Fruit fly (Drosophila melanogaster) whole organism, wandering third instar larva: ENCODE measurements around the gene Osi7.

Source experiments
- Abd-B ChIP-seq: fragments of >200 bp; optimal IDR thresholded peaks from 2 replicates; lab custom pipeline; 2017; ENCODE audit warnings: missing biosample characterization, missing genetic modification characterization
- CG32264 ChIP-seq: fragments of 200-800 bp; sonication (Bioruptor generic); optimal IDR thresholded peaks from 2 replicates; lab custom pipeline; 2016; ENCODE audit warnings: missing biosample characterization, missing genetic modification characterization
- CG9705 ChIP-seq: fragments of 200-800 bp; sonication (Bioruptor generic); optimal IDR thresholded peaks from 2 replicates; lab custom pipeline; 2018; ENCODE audit warnings: missing biosample characterization, mild to moderate bottlenecking, missing genetic modification characterization
- CrebA ChIP-seq: fragments of 200-800 bp; sonication (Bioruptor generic); optimal IDR thresholded peaks from 2 replicates; lab custom pipeline; 2016; ENCODE audit warnings: missing biosample characterization, mild to moderate bottlenecking, missing genetic modification characterization, borderline replicate concordance
- Dfd ChIP-seq: fragments of >200 bp; optimal IDR thresholded peaks from 2 replicates; lab custom pipeline; 2017; ENCODE audit warnings: missing biosample characterization, missing genetic modification characterization
- GATAd ChIP-seq: sonication (Bioruptor generic); optimal IDR thresholded peaks from 2 replicates; lab custom pipeline; 2016; ENCODE audit warnings: missing biosample characterization, missing genetic modification characterization
- HLH106 ChIP-seq: fragments of 200-800 bp; optimal IDR thresholded peaks from 3 replicates; lab custom pipeline; 2019; ENCODE audit warnings: missing biosample characterization, mild to moderate bottlenecking, missing genetic modification characterization, moderate library complexity
- Hr78 ChIP-seq: fragments of >200 bp; optimal IDR thresholded peaks from 2 replicates; lab custom pipeline; 2017; ENCODE audit warnings: missing biosample characterization, missing genetic modification characterization
- Hr83 ChIP-seq: fragments of 200-300 bp; sonication (Bioruptor generic); optimal IDR thresholded peaks from 2 replicates; lab custom pipeline; 2016; ENCODE audit warnings: missing biosample characterization, mild to moderate bottlenecking, missing genetic modification characterization, moderate library complexity; ENCODE audit not compliant: poor library complexity, severe bottlenecking
- Jra ChIP-seq: sonication (Bioruptor generic); optimal IDR thresholded peaks from 2 replicates; lab custom pipeline; 2016; ENCODE audit warnings: missing biosample characterization, missing genetic modification characterization
- Mio ChIP-seq: sonication (Bioruptor generic); optimal IDR thresholded peaks from 2 replicates; lab custom pipeline; 2016; ENCODE audit warnings: missing biosample characterization, missing genetic modification characterization
- Myc ChIP-seq: fragments of >200 bp; optimal IDR thresholded peaks from 2 replicates; lab custom pipeline; 2017
- N ChIP-seq: fragments of >200 bp; optimal IDR thresholded peaks from 2 replicates; lab custom pipeline; 2018; ENCODE audit warnings: missing biosample characterization, missing external identifiers, missing genetic modification characterization
- OdsH ChIP-seq: fragments of 200-800 bp; sonication (Bioruptor generic); optimal IDR thresholded peaks from 2 replicates; lab custom pipeline; 2016; ENCODE audit warnings: missing biosample characterization, mild to moderate bottlenecking, missing genetic modification characterization
- Rel ChIP-seq, 2 experiments: fragments of 200-800 bp; sonication (Bioruptor generic) in 1 of 2; optimal IDR thresholded peaks; 2 replicates in 1 of 2; 3 replicates in 1 of 2; lab custom pipeline; 2016 to 2019; ENCODE audit warnings: mild to moderate bottlenecking in 2 of 2, missing biosample characterization in 2 of 2, missing genetic modification characterization in 2 of 2, moderate library complexity in 1 of 2
- Sp1 ChIP-seq: fragments of 200-800 bp; sonication (Bioruptor generic); optimal IDR thresholded peaks from 3 replicates; lab custom pipeline; 2019; ENCODE audit warnings: missing biosample characterization, mild to moderate bottlenecking, missing genetic modification characterization, moderate library complexity
- Vsx2 ChIP-seq: fragments of 200-300, 225-300 bp; sonication (Bioruptor generic); optimal IDR thresholded peaks from 2 replicates; lab custom pipeline; 2018; ENCODE audit warnings: missing biosample characterization, missing genetic modification characterization; ENCODE audit not compliant: partially characterized antibody
- br ChIP-seq: fragments of 200-800 bp; sonication (Bioruptor generic); optimal IDR thresholded peaks from 2 replicates; lab custom pipeline; 2016; ENCODE audit warnings: missing biosample characterization, missing genetic modification characterization
- dl ChIP-seq, 2 experiments: fragments of 175-275, 200-275 bp in 1 of 2; fragments of 200-275 bp in 1 of 2; sonication (Bioruptor generic); optimal IDR thresholded peaks; lab custom pipeline; 2018; ENCODE audit warnings: mild to moderate bottlenecking in 2 of 2, missing biosample characterization in 2 of 2, missing genetic modification characterization in 2 of 2, moderate library complexity in 2 of 2; ENCODE audit not compliant: partially characterized antibody in 2 of 2, insufficient read depth in 1 of 2
- dmrt93B ChIP-seq: fragments of 200-800 bp; sonication (Bioruptor generic); optimal IDR thresholded peaks from 2 replicates; lab custom pipeline; 2018; ENCODE audit warnings: missing biosample characterization, mild to moderate bottlenecking, missing genetic modification characterization
- dsf ChIP-seq: sonication (Bioruptor generic); optimal IDR thresholded peaks from 2 replicates; lab custom pipeline; 2016; ENCODE audit warnings: missing biosample characterization, missing genetic modification characterization, borderline replicate concordance
- ey ChIP-seq: fragments of 200-800 bp; sonication (Bioruptor generic); optimal IDR thresholded peaks from 2 replicates; lab custom pipeline; 2016; ENCODE audit warnings: missing biosample characterization, missing genetic modification characterization
- foxo ChIP-seq, 2 experiments: fragments of 200-800 bp; sonication (Bioruptor generic); optimal IDR thresholded peaks; 2 replicates in 1 of 2; 3 replicates in 1 of 2; lab custom pipeline; 2016 to 2017; ENCODE audit warnings: missing biosample characterization in 2 of 2, missing genetic modification characterization in 2 of 2
- fru ChIP-seq: fragments of 200-800 bp; sonication (Bioruptor generic); optimal IDR thresholded peaks from 3 replicates; lab custom pipeline; 2016; ENCODE audit warnings: missing biosample characterization, mild to moderate bottlenecking, missing genetic modification characterization
- h ChIP-seq: fragments of 200-800 bp; sonication (Bioruptor generic); optimal IDR thresholded peaks from 3 replicates; lab custom pipeline; 2016; ENCODE audit warnings: missing biosample characterization, mild to moderate bottlenecking, missing genetic modification characterization
- jim ChIP-seq: fragments of 175-275, 200-325 bp; sonication (Bioruptor generic); optimal IDR thresholded peaks from 2 replicates; lab custom pipeline; 2016; ENCODE audit warnings: missing biosample characterization, mild to moderate bottlenecking, missing genetic modification characterization
- lola ChIP-seq: fragments of >200 bp; optimal IDR thresholded peaks from 2 replicates; lab custom pipeline; 2017; ENCODE audit warnings: missing biosample characterization, missing genetic modification characterization
- pan ChIP-seq: fragments of >200 bp; optimal IDR thresholded peaks from 2 replicates; lab custom pipeline; 2017
- psq ChIP-seq: fragments of 200-800 bp; sonication (Bioruptor generic); optimal IDR thresholded peaks from 3 replicates; lab custom pipeline; 2017; ENCODE audit warnings: missing biosample characterization, mild to moderate bottlenecking, missing genetic modification characterization, moderate library complexity
- rgr ChIP-seq: fragments of 200-800 bp; sonication (Bioruptor generic); optimal IDR thresholded peaks from 3 replicates; lab custom pipeline; 2016; ENCODE audit warnings: missing biosample characterization, mild to moderate bottlenecking, missing genetic modification characterization
- sage ChIP-seq: fragments of 200-800 bp; sonication (Bioruptor generic); optimal IDR thresholded peaks from 2 replicates; lab custom pipeline; 2016; ENCODE audit warnings: missing biosample characterization, mild to moderate bottlenecking, missing genetic modification characterization
- sv ChIP-seq: fragments of 200-800 bp; sonication (Bioruptor generic); optimal IDR thresholded peaks from 3 replicates; lab custom pipeline; 2016; ENCODE audit warnings: missing biosample characterization, missing genetic modification characterization
- tai ChIP-seq: sonication (Bioruptor generic); optimal IDR thresholded peaks from 2 replicates; lab custom pipeline; 2016; ENCODE audit warnings: missing biosample characterization, missing genetic modification characterization
- usp ChIP-seq: fragments of >200 bp; optimal IDR thresholded peaks from 2 replicates; lab custom pipeline; 2017; ENCODE audit warnings: missing biosample characterization, missing genetic modification characterization
- woc ChIP-seq: sonication (Bioruptor generic); optimal IDR thresholded peaks from 2 replicates; lab custom pipeline; 2016; ENCODE audit warnings: missing biosample characterization, mild to moderate bottlenecking, missing genetic modification characterization

Osi7 gene

dm6 chr3R:6248694-6249093 lies at the start of gene Osi7:
TSS of gene Osi7 (plus strand) at chr3R:6248994.
- no peak for TF ChIP-seq br
- TF ChIP-seq Sp1 (GFP tag; lab: Kevin White, UChicago), result no peak
- TF ChIP-seq Myc (lab: Kevin White, UChicago), result no peak
- no peak for TF ChIP-seq lola (GFP tag; lab: Kevin White, UChicago)
- TF ChIP-seq CrebA, result no peak
- TF ChIP-seq Abd-B (GFP tag; lab: Kevin White, UChicago), result no peak
- no peak for TF ChIP-seq Dfd (GFP tag; lab: Kevin White, UChicago)
- TF ChIP-seq N (GFP tag; lab: Kevin White, UChicago), result no peak
- TF ChIP-seq usp (GFP tag; lab: Kevin White, UChicago), result no peak
- no peak for TF ChIP-seq Rel (GFP tag; optimal IDR thresholded peaks at IDR 0.05; lab: Kevin White, UChicago)
- no peak for TF ChIP-seq Rel (tag; optimal IDR thresholded peaks at IDR 0.05; lab: Kevin White, UChicago)
- TF ChIP-seq foxo (GFP tag; optimal IDR thresholded peaks at IDR 0.05; lab: Kevin White, UChicago), result no peak

dm6 chr3R:6199717-6200116 lies 49.1 kb upstream of the Osi7 start:
- TF ChIP-seq psq, result no peak
- TF ChIP-seq rgr (GFP tag; lab: Kevin White, UChicago), result no peak
- TF ChIP-seq dsf, result no peak
- no peak for TF ChIP-seq jim
- TF ChIP-seq fru (GFP tag; lab: Kevin White, UChicago), result no peak
- TF ChIP-seq usp (GFP tag; lab: Kevin White, UChicago), result no peak
- TF ChIP-seq sage (GFP tag; lab: Kevin White, UChicago), result no peak
- TF ChIP-seq br, result no peak
- no peak for TF ChIP-seq Myc (lab: Kevin White, UChicago)
- TF ChIP-seq lola (GFP tag; lab: Kevin White, UChicago), result no peak
- TF ChIP-seq Sp1 (GFP tag; lab: Kevin White, UChicago), result no peak
- TF ChIP-seq, all 38 proteins: peak for 0

- no peak for TF ChIP-seq woc
- no peak for TF ChIP-seq usp (GFP tag; lab: Kevin White, UChicago)
- TF ChIP-seq lola (GFP tag; lab: Kevin White, UChicago), result no peak
- no peak for TF ChIP-seq OdsH
- TF ChIP-seq CG9705 (GFP tag; lab: Kevin White, UChicago), result no peak
- TF ChIP-seq Myc (lab: Kevin White, UChicago), result no peak
- TF ChIP-seq HLH106, result no peak
These were observed 45.8 kb upstream of the Osi7 start for dm6 chr3R:6203000-6203399.

dm6 chr3R:6209073-6209472 lies 39.7 kb upstream of the Osi7 start, which contains the start of gene Osi2:
TSS of gene Osi2 (plus strand) at chr3R:6209373.
- no peak for TF ChIP-seq sage (GFP tag; lab: Kevin White, UChicago)

dm6 chr3R:6210266-6211040 lies 38.3 kb upstream of the Osi7 start:
- TF ChIP-seq rgr (GFP tag; lab: Kevin White, UChicago) (peak; percentile 36), sage (GFP tag; lab: Kevin White, UChicago) (no peak), woc (peak; percentile 60), N (GFP tag; lab: Kevin White, UChicago) (peak; percentile 40), HLH106 (peak; percentile 17), fru (GFP tag; lab: Kevin White, UChicago) (peak; percentile 14), CG32264 (no peak), ey (peak; percentile 37), dmrt93B (GFP tag; lab: Kevin White, UChicago) (no peak), Myc (lab: Kevin White, UChicago) (peak; percentile 44), tai (GFP tag; lab: Kevin White, UChicago) (no peak), psq (no peak), sv (no peak), Vsx2 (GFP tag; lab: Kevin White, UChicago) (peak; percentile 24), Abd-B (GFP tag; lab: Kevin White, UChicago) (no peak), h (GFP tag; lab: Kevin White, UChicago) (peak; percentile 19)

dm6 chr3R:6211041-6211377 lies 37.8 kb upstream of the Osi7 start:
- TF ChIP-seq Hr78 (no peak), woc (no peak), sv (no peak), Hr83 (GFP tag; lab: Kevin White, UChicago) (no peak), Mio (no peak), ey (no peak), GATAd (GFP tag; lab: Kevin White, UChicago) (no peak), pan (lab: Kevin White, UChicago) (no peak), Myc (lab: Kevin White, UChicago) (no peak), fru (GFP tag; lab: Kevin White, UChicago) (no peak), Jra (GFP tag; lab: Kevin White, UChicago) (no peak), Abd-B (GFP tag; lab: Kevin White, UChicago) (no peak), h (GFP tag; lab: Kevin White, UChicago) (no peak), dl (GFP tag; optimal IDR thresholded peaks at IDR 0.05; lab: Kevin White, UChicago; ENCODE audit: insufficient read depth in 1 of 2, partially characterized antibody in 2 of 2) (no peak), jim (no peak), tai (GFP tag; lab: Kevin White, UChicago) (no peak), br (no peak), CG32264 (no peak), N (GFP tag; lab: Kevin White, UChicago) (no peak)
- TF ChIP-seq, all 38 proteins: peak for 0
